Worm (Caenorhabditis elegans) whole organism, midembryonic: ENCODE measurements around the gene nhr-168.

Experiments
- T22C8.4 ChIP-seq: fragments of 200-800 bp; sonication (Bioruptor generic); IDR thresholded peaks from 2 replicates; pipeline ENCODE4 v1.3.6; 2022; ENCODE audit warnings: missing genetic modification characterization, missing compliant biosample characterization
- cog-1 ChIP-seq: sonication (generic microtip); optimal IDR thresholded peaks from 2 replicates; lab custom pipeline; 2016; ENCODE audit warnings: missing genetic modification characterization, missing compliant biosample characterization
- flt-1 ChIP-seq: fragments of 200-800 bp; sonication (Bioruptor generic); IDR thresholded peaks from 2 replicates; pipeline ENCODE4 v1.3.6; 2022; ENCODE audit warnings: missing genetic modification characterization, missing compliant biosample characterization
- klf-2 ChIP-seq: fragments of 200-800 bp; sonication (Bioruptor generic); conservative IDR thresholded peaks from 2 replicates; pipeline ENCODE4 v1.3.6; 2022; ENCODE audit warnings: missing genetic modification reagents, missing genetic modification characterization, missing compliant biosample characterization
- med-1 ChIP-seq: sonication (generic microtip); optimal IDR thresholded peaks from 2 replicates; lab custom pipeline; 2017; ENCODE audit warnings: missing genetic modification characterization, mild to moderate bottlenecking, missing compliant biosample characterization, antibody characterized with exemption, missing genetic modification reagents; ENCODE audit not compliant: insufficient read depth
- ref-1 ChIP-seq: fragments of 200-800 bp; sonication (Bioruptor generic); conservative IDR thresholded peaks from 2 replicates; pipeline ENCODE4 v1.3.6; 2022; ENCODE audit warnings: missing genetic modification reagents, missing genetic modification characterization, missing compliant biosample characterization
- tab-1 ChIP-seq: fragments of 200-800 bp; sonication (Bioruptor generic); IDR thresholded peaks from 2 replicates; pipeline ENCODE4 v1.3.6; 2022; ENCODE audit warnings: missing genetic modification characterization, missing compliant biosample characterization
- ztf-23 ChIP-seq: fragments of 200-800 bp; sonication (Bioruptor generic); IDR thresholded peaks from 2 replicates; pipeline ENCODE4 v1.3.6; 2022; ENCODE audit warnings: missing genetic modification reagents, missing genetic modification characterization, missing compliant biosample characterization
- ztf-29 ChIP-seq: fragments of 200-800 bp; sonication (Bioruptor generic); IDR thresholded peaks from 2 replicates; pipeline ENCODE4 v1.3.6; 2022; ENCODE audit warnings: missing genetic modification reagents, missing genetic modification characterization, missing compliant biosample characterization

Gene nhr-168

ce11 chrV:13356210-13356609 is 22.5 kb upstream of the nhr-168 start:
- TF ChIP-seq flt-1 (GFP tag; lab: Robert Waterston, UW) (no peak), ztf-29 (no peak), tab-1 (GFP tag; lab: Robert Waterston, UW) (no peak), med-1 (GFP tag; lab: Kevin White, UChicago) (no peak), cog-1 (tag; lab: Kevin White, UChicago) (no peak), ztf-23 (no peak), T22C8.4 (GFP tag; lab: Robert Waterston, UW) (no peak), ref-1 (GFP tag; lab: Robert Waterston, UW) (no peak)

- TF ChIP-seq ztf-23 (no peak), T22C8.4 (GFP tag; lab: Robert Waterston, UW) (no peak), tab-1 (GFP tag; lab: Robert Waterston, UW) (no peak), flt-1 (GFP tag; lab: Robert Waterston, UW) (no peak), ztf-29 (no peak), klf-2 (no peak), cog-1 (tag; lab: Kevin White, UChicago) (no peak), ref-1 (GFP tag; lab: Robert Waterston, UW) (no peak), med-1 (GFP tag; lab: Kevin White, UChicago) (no peak)
Measured at ce11 chrV:13352415-13352814, 18.7 kb upstream of the nhr-168 start.

- no peak for TF ChIP-seq ztf-23
- no peak for TF ChIP-seq T22C8.4 (GFP tag; lab: Robert Waterston, UW)
- TF ChIP-seq flt-1 (GFP tag; lab: Robert Waterston, UW): no peak
- TF ChIP-seq ref-1 (GFP tag; lab: Robert Waterston, UW): no peak
- no peak for TF ChIP-seq tab-1 (GFP tag; lab: Robert Waterston, UW)
Measured at ce11 chrV:13351773-13352172, 18.1 kb upstream of the nhr-168 start.

DNA sequence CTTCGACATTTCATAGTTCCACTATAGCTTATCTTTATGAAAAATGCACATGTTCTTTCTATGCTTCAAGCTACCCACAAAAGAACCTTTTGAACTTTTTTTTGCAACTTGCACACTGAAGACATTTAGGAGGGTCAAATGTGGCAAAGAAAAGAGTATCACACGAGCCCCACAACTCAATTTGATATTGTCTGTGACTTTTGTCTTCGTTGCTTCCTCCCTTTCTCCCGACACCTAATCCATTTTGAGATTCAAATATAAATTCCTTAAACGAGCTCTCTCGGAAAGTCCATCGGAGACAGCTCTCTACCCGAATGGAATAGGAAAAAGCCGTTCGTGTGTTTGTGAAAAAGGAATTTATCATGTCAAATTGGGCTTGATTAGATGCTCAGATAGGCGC is 16.6 kb upstream of the nhr-168 start:
- no peak for TF ChIP-seq ztf-29
- no peak for TF ChIP-seq med-1 (GFP tag; lab: Kevin White, UChicago)
- no peak for TF ChIP-seq ref-1 (GFP tag; lab: Robert Waterston, UW)
- no peak for TF ChIP-seq T22C8.4 (GFP tag; lab: Robert Waterston, UW)
- TF ChIP-seq flt-1 (GFP tag; lab: Robert Waterston, UW): no peak
- TF ChIP-seq klf-2: no peak
- no peak for TF ChIP-seq ztf-23
- no peak for TF ChIP-seq tab-1 (GFP tag; lab: Robert Waterston, UW)
- no peak for TF ChIP-seq cog-1 (tag; lab: Kevin White, UChicago)

DNA sequence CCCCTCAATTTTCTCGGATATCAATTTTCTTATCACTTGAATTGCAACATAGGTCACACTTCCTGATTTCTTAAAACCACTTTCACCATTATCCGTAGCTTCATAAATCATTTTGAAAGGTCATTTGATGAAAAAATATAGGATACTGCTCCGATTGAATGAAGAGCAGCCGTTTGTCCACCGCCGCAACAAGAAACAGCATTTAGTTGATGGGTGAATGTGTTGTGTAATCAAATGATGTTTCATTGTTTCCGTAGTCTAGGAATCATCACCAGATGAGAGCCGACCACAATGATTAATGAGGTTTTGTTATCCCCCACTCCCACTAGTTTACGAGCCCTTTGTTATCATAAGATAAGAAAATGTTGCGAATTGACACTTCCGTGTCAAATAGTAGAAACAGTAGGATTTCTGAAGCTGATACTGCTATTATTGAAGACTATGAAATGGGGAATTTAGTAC is 12.2 kb upstream of the nhr-168 start, which contains the start of gene twk-43:
twk-43 (plus strand) TSS at position 412 of the 462 bp plus-strand sequence.
- no peak for TF ChIP-seq klf-2
- no peak for TF ChIP-seq cog-1 (tag; lab: Kevin White, UChicago)
- TF ChIP-seq flt-1 (GFP tag; lab: Robert Waterston, UW): no peak
- no peak for TF ChIP-seq ztf-29

ce11 chrV:13342235-13342634 is 8.6 kb upstream of the nhr-168 start:
- TF ChIP-seq T22C8.4 (GFP tag; lab: Robert Waterston, UW) (no peak), cog-1 (tag; lab: Kevin White, UChicago) (no peak), ztf-29 (no peak), med-1 (GFP tag; lab: Kevin White, UChicago) (no peak), ztf-23 (no peak), ref-1 (GFP tag; lab: Robert Waterston, UW) (no peak), klf-2 (no peak), tab-1 (GFP tag; lab: Robert Waterston, UW) (no peak), flt-1 (GFP tag; lab: Robert Waterston, UW) (no peak)

- TF ChIP-seq ztf-23 (no peak), klf-2 (no peak), ztf-29 (no peak), tab-1 (GFP tag; lab: Robert Waterston, UW) (no peak), cog-1 (tag; lab: Kevin White, UChicago) (no peak), ref-1 (GFP tag; lab: Robert Waterston, UW) (no peak), flt-1 (GFP tag; lab: Robert Waterston, UW) (no peak), med-1 (GFP tag; lab: Kevin White, UChicago) (no peak), T22C8.4 (GFP tag; lab: Robert Waterston, UW) (no peak)
Measured at ce11 chrV:13339633-13340290, 6.1 kb upstream of the nhr-168 start, which contains the start of the genes str-4 and lgc-48. Gene str-4 (minus strand): TSS chrV:13339733. Gene lgc-48 (plus strand): TSS chrV:13340240.

ce11 chrV:13338037-13338436 is 4.4 kb upstream of the nhr-168 start:
- TF ChIP-seq ztf-23 (no peak), med-1 (GFP tag; lab: Kevin White, UChicago) (no peak)

DNA sequence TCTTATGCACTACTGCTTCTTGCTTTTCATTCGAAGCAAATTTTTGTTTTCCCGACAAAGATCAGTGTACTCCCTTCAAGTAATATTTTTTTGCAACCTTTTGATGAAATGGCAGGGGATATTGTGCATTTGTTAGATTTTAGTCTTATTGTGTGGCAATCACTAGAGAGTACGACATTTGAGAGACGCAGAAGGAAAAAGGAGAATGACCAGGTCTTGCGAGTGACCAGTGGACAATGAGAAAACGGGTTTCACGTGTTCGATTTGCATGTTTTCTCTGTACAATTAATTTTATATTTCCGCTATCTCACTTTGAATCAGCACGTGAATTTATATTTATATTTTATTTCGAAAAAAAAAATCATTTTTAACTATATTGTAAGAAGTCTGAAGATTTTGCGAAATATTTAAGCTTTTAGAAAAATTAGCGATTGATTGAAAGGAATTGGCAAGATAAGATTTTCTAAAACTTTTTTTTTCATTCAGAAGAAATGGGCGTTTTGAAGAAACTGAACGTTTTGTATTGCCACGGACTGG is 2.3 kb upstream of the nhr-168 start, which contains the start of gene C50B6.9:
C50B6.9 (plus strand) TSS at position 487 of the 537 bp plus-strand sequence.
- no peak for TF ChIP-seq tab-1 (GFP tag; lab: Robert Waterston, UW)
- no peak for TF ChIP-seq cog-1 (tag; lab: Kevin White, UChicago)

DNA sequence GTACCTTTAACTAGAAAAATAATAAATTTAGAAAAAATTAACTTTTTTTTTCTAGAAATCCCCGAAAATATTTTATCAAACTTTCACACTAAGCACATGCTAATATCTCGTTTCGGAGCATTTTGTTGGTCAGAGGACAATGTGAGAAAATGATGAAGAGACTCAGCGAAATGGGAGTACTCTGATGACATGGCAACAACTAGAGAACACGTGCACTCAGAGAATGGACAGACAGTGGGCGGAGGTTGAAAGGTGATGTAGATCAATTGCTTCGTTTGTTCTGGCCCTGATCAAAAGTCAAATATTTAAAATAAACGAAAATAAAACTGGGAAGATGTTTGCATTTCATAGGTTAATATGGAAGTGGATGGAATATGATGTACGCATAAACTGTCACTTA is 776 bp upstream of the nhr-168 start:
- TF ChIP-seq T22C8.4 (GFP tag; lab: Robert Waterston, UW): no peak
- no peak for TF ChIP-seq ref-1 (GFP tag; lab: Robert Waterston, UW)
- TF ChIP-seq tab-1 (GFP tag; lab: Robert Waterston, UW): no peak
- no peak for TF ChIP-seq klf-2
- TF ChIP-seq cog-1 (tag; lab: Kevin White, UChicago): no peak
- TF ChIP-seq ztf-23: no peak
- no peak for TF ChIP-seq ztf-29
- TF ChIP-seq med-1 (GFP tag; lab: Kevin White, UChicago): no peak
- TF ChIP-seq flt-1 (GFP tag; lab: Robert Waterston, UW): no peak
